Fruit fly (Drosophila melanogaster): Measurements from ENCODE around the gene CG9399.
A peak's percentile ranks its signal among the peaks of the same experiment; 100 is the strongest.

The CG9399 gene

DNA sequence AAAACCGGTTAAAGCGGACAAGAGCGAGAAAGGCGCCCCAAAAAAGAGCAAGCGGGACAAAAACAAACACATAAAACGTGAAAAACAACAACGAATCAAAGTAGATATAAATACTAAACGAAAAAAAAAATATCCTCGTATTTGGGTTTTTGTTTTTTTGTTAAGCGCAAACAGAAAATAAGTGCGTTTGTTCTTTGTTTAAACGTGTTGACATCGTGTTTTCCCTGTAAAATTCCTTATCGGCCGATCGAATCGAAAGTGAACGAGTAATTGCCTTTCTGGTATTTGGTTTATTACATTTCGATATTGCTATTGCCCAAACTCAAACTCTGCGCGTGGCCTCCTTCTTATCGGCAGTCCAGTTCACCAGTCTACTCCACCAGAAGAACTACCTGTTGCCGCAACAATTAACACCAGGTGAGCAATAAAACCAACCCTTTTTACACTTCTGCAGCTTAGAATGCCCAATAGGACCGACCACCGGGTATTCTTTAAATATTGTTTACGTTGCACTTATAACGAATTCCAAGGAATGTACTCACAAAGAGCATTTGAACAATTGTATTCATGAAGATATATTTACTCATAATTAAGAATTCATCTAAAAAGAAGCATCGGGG, 17.9 kb upstream of the CG9399 start:
- no peak for TF ChIP-seq CG17806 (tag; optimal IDR thresholded peaks at IDR 0.05)
- no peak for TF ChIP-seq fd96Ca (GFP tag; IDR thresholded peaks at IDR 0.05)
- TF ChIP-seq CG8159 (tag; optimal IDR thresholded peaks at IDR 0.05), result no peak
- no peak for TF ChIP-seq CG34367 (tag; optimal IDR thresholded peaks at IDR 0.05)
- no peak for TF ChIP-seq CG15710 (tag; optimal IDR thresholded peaks at IDR 0.05)

DNA sequence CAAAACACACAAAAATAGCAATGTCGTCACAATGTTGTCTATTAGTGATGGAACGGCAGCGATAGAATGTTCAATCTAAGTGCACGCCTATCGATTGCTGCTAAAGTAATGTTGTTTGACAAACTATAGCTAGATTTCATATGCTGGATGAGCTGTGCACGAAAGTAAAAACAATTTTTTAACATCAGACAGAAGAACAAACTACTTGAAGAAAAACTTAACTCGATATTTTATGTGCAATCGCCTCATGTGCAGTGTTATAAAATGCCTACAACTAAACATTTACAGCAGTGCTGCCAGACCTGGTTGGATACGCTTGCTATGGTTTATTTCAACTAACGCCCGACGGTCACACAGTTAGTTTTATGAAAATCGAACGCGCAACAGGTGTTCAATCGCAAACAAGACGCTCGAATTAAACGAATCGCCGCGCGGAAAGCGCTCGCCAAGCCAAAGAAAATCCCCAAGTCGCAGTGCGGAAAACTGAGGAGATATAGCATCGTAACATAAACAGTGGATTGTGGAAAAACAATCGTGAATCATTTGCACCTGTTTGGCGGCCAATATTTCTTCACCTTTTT, 17.0 kb upstream of the CG9399 start, which contains the start of the genes bocks and CG8312:
Gene bocks, minus strand, starts transcription at position 51 of the 581 bp plus-strand sequence.
Gene CG8312, plus strand, starts transcription at position 358 of the 581 bp plus-strand sequence.
- TF ChIP-seq CG15710 (tag; optimal IDR thresholded peaks at IDR 0.05), result peak; percentile 3
- TF ChIP-seq CG14655 (GFP tag; optimal IDR thresholded peaks at IDR 0.05), result no peak

- TF ChIP-seq CG13204 (GFP tag; optimal IDR thresholded peaks at IDR 0.05), result no peak
- TF ChIP-seq Ets98B (GFP tag; IDR thresholded peaks at IDR 0.05), result peak; percentile 54
- TF ChIP-seq EcR (GFP tag; optimal IDR thresholded peaks at IDR 0.05), result no peak
- TF ChIP-seq CG8301 (tag; optimal IDR thresholded peaks at IDR 0.05), result no peak
- no peak for TF ChIP-seq D1 (tag; optimal IDR thresholded peaks at IDR 0.05)
- peak; percentile 6 for TF ChIP-seq CG15710 (tag; optimal IDR thresholded peaks at IDR 0.05)
- TF ChIP-seq CG32121 (GFP tag; IDR thresholded peaks at IDR 0.05), result peak; percentile 35; the same call in 1 of the 2 replicates
- TF ChIP-seq CG17806 (tag; optimal IDR thresholded peaks at IDR 0.05), result no peak
- peak; percentile 71; the same call in 2 of the 3 replicates for TF ChIP-seq fd96Ca (GFP tag; IDR thresholded peaks at IDR 0.05)
- no peak for TF ChIP-seq gl (tag; optimal IDR thresholded peaks at IDR 0.05)
- TF ChIP-seq CG9948 (tag; optimal IDR thresholded peaks at IDR 0.05), result no peak
- no peak for TF ChIP-seq CG12605 (GFP tag; IDR thresholded peaks at IDR 0.05)
- TF ChIP-seq CG14655 (GFP tag; optimal IDR thresholded peaks at IDR 0.05), result no peak
- no peak for TF ChIP-seq Snoo (tag; optimal IDR thresholded peaks at IDR 0.05)
- TF ChIP-seq rn (GFP tag; IDR thresholded peaks at IDR 0.05), result no peak
- 0 out of 2 replicates have a peak, but pooled peaks have one; percentile 20 for TF ChIP-seq CG10348 (GFP tag; IDR thresholded peaks at IDR 0.05)
- peak; percentile 10 for TF ChIP-seq CG34367 (tag; optimal IDR thresholded peaks at IDR 0.05)
- peak; percentile 64; the same call in 2 of the 3 replicates for TF ChIP-seq CG4496 (GFP tag; IDR thresholded peaks at IDR 0.05)
- no peak for TF ChIP-seq Pif1B (GFP tag; optimal IDR thresholded peaks at IDR 0.05)
- no peak for TF ChIP-seq Pif1A (GFP tag; optimal IDR thresholded peaks at IDR 0.05)
- TF ChIP-seq CG8159 (tag; optimal IDR thresholded peaks at IDR 0.05), result no peak
These were observed 12.7 kb upstream of the CG9399 start, which contains the start of gene P58IPK for dm6 chr3R:9586663-9587248. TSS of gene P58IPK (plus strand) at chr3R:9586942.

- no peak for TF ChIP-seq CG8301 (tag; optimal IDR thresholded peaks at IDR 0.05)
- no peak for TF ChIP-seq fd96Ca (GFP tag; IDR thresholded peaks at IDR 0.05)
- TF ChIP-seq CG4496 (GFP tag; IDR thresholded peaks at IDR 0.05), result no peak
- TF ChIP-seq CG17806 (tag; optimal IDR thresholded peaks at IDR 0.05), result no peak
- TF ChIP-seq CG34367 (tag; optimal IDR thresholded peaks at IDR 0.05), result no peak
- TF ChIP-seq Pif1A (GFP tag; optimal IDR thresholded peaks at IDR 0.05), result no peak
- no peak for TF ChIP-seq rn (GFP tag; IDR thresholded peaks at IDR 0.05)
- TF ChIP-seq CG14655 (GFP tag; optimal IDR thresholded peaks at IDR 0.05), result no peak
- no peak for TF ChIP-seq CG8159 (tag; optimal IDR thresholded peaks at IDR 0.05)
These were observed 9.1 kb upstream of the CG9399 start, which contains the start of gene CG33654 for dm6 chr3R:9583122-9583521. TSS of gene CG33654 (minus strand) at chr3R:9583222.

- TF ChIP-seq CG9948 (tag; optimal IDR thresholded peaks at IDR 0.05) (no peak), D1 (tag; optimal IDR thresholded peaks at IDR 0.05) (no peak), CG17806 (tag; optimal IDR thresholded peaks at IDR 0.05) (no peak), CG15710 (tag; optimal IDR thresholded peaks at IDR 0.05) (no peak), Ets98B (GFP tag; IDR thresholded peaks at IDR 0.05) (no peak), CG8159 (tag; optimal IDR thresholded peaks at IDR 0.05) (no peak), CG13204 (GFP tag; optimal IDR thresholded peaks at IDR 0.05) (no peak), Snoo (tag; optimal IDR thresholded peaks at IDR 0.05) (no peak), fd96Ca (GFP tag; IDR thresholded peaks at IDR 0.05) (no peak), CG14655 (GFP tag; optimal IDR thresholded peaks at IDR 0.05) (no peak), rn (GFP tag; IDR thresholded peaks at IDR 0.05) (no peak), Pif1B (GFP tag; optimal IDR thresholded peaks at IDR 0.05) (no peak), Pif1A (GFP tag; optimal IDR thresholded peaks at IDR 0.05) (no peak), CG12605 (GFP tag; IDR thresholded peaks at IDR 0.05) (no peak), CG10348 (GFP tag; IDR thresholded peaks at IDR 0.05) (no peak)
These were observed 8.0 kb upstream of the CG9399 start for dm6 chr3R:9581973-9582372.

- TF ChIP-seq Ets98B (GFP tag; IDR thresholded peaks at IDR 0.05) (peak; percentile 63; the same call in 1 of the 2 replicates), CG15710 (tag; optimal IDR thresholded peaks at IDR 0.05) (no peak), CG17806 (tag; optimal IDR thresholded peaks at IDR 0.05) (peak; percentile 26), CG4496 (GFP tag; IDR thresholded peaks at IDR 0.05) (peak; percentile 24; the same call in 1 of the 3 replicates), Pif1B (GFP tag; optimal IDR thresholded peaks at IDR 0.05) (peak; percentile 26), Pif1A (GFP tag; optimal IDR thresholded peaks at IDR 0.05) (no peak), D1 (tag; optimal IDR thresholded peaks at IDR 0.05) (no peak), CG32121 (GFP tag; IDR thresholded peaks at IDR 0.05) (peak; percentile 55; the same call in 1 of the 2 replicates), fd96Ca (GFP tag; IDR thresholded peaks at IDR 0.05) (0 out of 3 replicates have a peak, but pooled peaks have one; percentile 26), Snoo (tag; optimal IDR thresholded peaks at IDR 0.05) (peak; percentile 8), CG12605 (GFP tag; IDR thresholded peaks at IDR 0.05) (peak; percentile 53; the same call in 1 of the 2 replicates), CG9948 (tag; optimal IDR thresholded peaks at IDR 0.05) (no peak), CG14655 (GFP tag; optimal IDR thresholded peaks at IDR 0.05) (no peak), rn (GFP tag; IDR thresholded peaks at IDR 0.05) (no peak), CG8159 (tag; optimal IDR thresholded peaks at IDR 0.05) (peak; percentile 10), CG8301 (tag; optimal IDR thresholded peaks at IDR 0.05) (peak; percentile 75), CG34367 (tag; optimal IDR thresholded peaks at IDR 0.05) (no peak), CG10348 (GFP tag; IDR thresholded peaks at IDR 0.05) (no peak)
These were observed 7.1 kb upstream of the CG9399 start, which contains the start of gene CG8301 for dm6 chr3R:9581089-9581520. TSS of gene CG8301 (plus strand) at chr3R:9581306.

All from whole organism, pupa.